Worm (Caenorhabditis elegans) whole organism, early embryonic: ENCODE results near the gene ZK938.3.

Source experiments
- B0310.2 ChIP-seq: sonication (generic microtip); optimal IDR thresholded peaks from 2 replicates; lab custom pipeline; 2016; ENCODE audit warnings: mild to moderate bottlenecking, missing genetic modification characterization, missing compliant biosample characterization
- F13C5.2 ChIP-seq: sonication (generic microtip); optimal IDR thresholded peaks from 2 replicates; lab custom pipeline; 2017; ENCODE audit warnings: mild to moderate bottlenecking, missing genetic modification characterization, inconsistent platforms, missing compliant biosample characterization
- ama-1 ChIP-seq: fragments of 150-350 bp; optimal IDR thresholded peaks from 2 replicates; lab custom pipeline; 2014
- ceh-13 ChIP-seq: fragments of 200-800 bp; sonication (Bioruptor generic); optimal IDR thresholded peaks from 2 replicates; lab custom pipeline; 2018; ENCODE audit warnings: mild to moderate bottlenecking, missing genetic modification characterization, missing compliant biosample characterization
- ets-7 ChIP-seq: sonication (generic microtip); optimal IDR thresholded peaks from 2 replicates; lab custom pipeline; 2016; ENCODE audit warnings: missing genotype, missing genetic modification characterization, missing compliant biosample characterization
- flt-1 ChIP-seq: fragments of 200-800 bp; sonication (Bioruptor generic); IDR thresholded peaks from 2 replicates; pipeline ENCODE4 v1.3.6; 2022; ENCODE audit warnings: missing genetic modification characterization, missing compliant biosample characterization
- hmbx-1 ChIP-seq: sonication (generic microtip); optimal IDR thresholded peaks from 2 replicates; lab custom pipeline; 2016; ENCODE audit warnings: mild to moderate bottlenecking, missing genetic modification characterization, missing compliant biosample characterization
- hmg-4 ChIP-seq: fragments of 200-800 bp; sonication (Bioruptor generic); optimal IDR thresholded peaks from 2 replicates; lab custom pipeline; 2018; ENCODE audit warnings: mild to moderate bottlenecking, missing genetic modification characterization, missing compliant biosample characterization
- scrt-1 ChIP-seq: fragments of 200-800 bp; sonication (Bioruptor generic); IDR thresholded peaks from 2 replicates; pipeline ENCODE4 v1.3.6; 2022; ENCODE audit warnings: missing genetic modification characterization, missing compliant biosample characterization
- sea-1 ChIP-seq: fragments of 200-800 bp; sonication (Bioruptor generic); conservative IDR thresholded peaks from 2 replicates; pipeline ENCODE4 v1.3.6; 2022; ENCODE audit warnings: missing genetic modification characterization, missing compliant biosample characterization
- tbx-37 ChIP-seq: fragments of 200-800 bp; sonication (Bioruptor generic); conservative IDR thresholded peaks from 2 replicates; pipeline ENCODE4 v1.3.6; 2022; ENCODE audit warnings: missing genetic modification reagents, missing genetic modification characterization, missing compliant biosample characterization
- tra-4 ChIP-seq: sonication (generic microtip); optimal IDR thresholded peaks from 2 replicates; lab custom pipeline; 2017; ENCODE audit warnings: missing genetic modification characterization, missing compliant biosample characterization

DNA sequence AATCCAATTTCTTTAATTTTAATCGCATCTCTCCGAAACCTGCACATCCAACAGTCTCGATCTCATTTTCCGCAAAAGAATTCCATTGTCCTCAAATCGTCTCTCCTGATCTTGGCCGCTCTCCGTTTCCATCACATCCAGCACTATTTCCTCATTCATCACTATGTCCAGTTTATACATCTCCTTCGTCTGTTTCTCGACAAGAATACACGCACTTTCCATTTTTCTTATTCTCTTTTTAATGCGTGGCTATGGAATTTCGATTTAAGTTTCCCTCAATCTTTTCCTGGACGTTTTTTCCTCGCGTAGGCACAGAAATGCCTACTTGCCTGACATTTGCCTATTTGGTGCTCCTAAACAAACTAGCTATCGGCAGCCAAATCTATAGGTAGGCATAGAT, 46.1 kb upstream of the ZK938.3 start:
- no peak for TF ChIP-seq hmbx-1 (tag; lab: Kevin White, UChicago)
- no peak for TF ChIP-seq ama-1 (lab: Kevin White, UChicago)
- no peak for TF ChIP-seq sea-1 (GFP tag; lab: Robert Waterston, UW)
- no peak for TF ChIP-seq ets-7 (tag; lab: Kevin White, UChicago)
- TF ChIP-seq hmg-4 (GFP tag; lab: Kevin White, UChicago), result no peak
- TF ChIP-seq B0310.2, result no peak
- no peak for TF ChIP-seq flt-1 (GFP tag; lab: Robert Waterston, UW)
- no peak for TF ChIP-seq tra-4
- no peak for TF ChIP-seq F13C5.2
- no peak for TF ChIP-seq scrt-1
- no peak for TF ChIP-seq tbx-37 (GFP tag; lab: Robert Waterston, UW)
- TF ChIP-seq ceh-13 (GFP tag; lab: Kevin White, UChicago), result no peak
